Fruit fly (Drosophila melanogaster): ENCODE measurements around the gene CG31917.

dm6 chr2L:5043495-5044146 lies 33.0 kb upstream of the CG31917 start:
- TF ChIP-seq CG8478 (optimal IDR thresholded peaks at IDR 0.05) (no peak), usp (GFP tag; optimal IDR thresholded peaks at IDR 0.05) (no peak), pan (optimal IDR thresholded peaks at IDR 0.05) (no peak), EcR (GFP tag; optimal IDR thresholded peaks at IDR 0.05) (no peak)
